Worm (Caenorhabditis elegans) whole organism, early embryonic: ENCODE measurements around the gene ina-1.

ENCODE experiments used
- B0310.2 ChIP-seq: sonication (generic microtip); optimal IDR thresholded peaks from 2 replicates; lab custom pipeline; 2016; ENCODE audit warnings: mild to moderate bottlenecking, missing genetic modification characterization, missing compliant biosample characterization
- aly-1 ChIP-seq: sonication (generic microtip); optimal IDR thresholded peaks from 2 replicates; lab custom pipeline; 2016; ENCODE audit warnings: missing genetic modification characterization, missing compliant biosample characterization
- ama-1 ChIP-seq: fragments of 150-350 bp; optimal IDR thresholded peaks from 2 replicates; lab custom pipeline; 2014
- ceh-36 ChIP-seq: sonication (generic microtip); optimal IDR thresholded peaks from 2 replicates; lab custom pipeline; 2016; ENCODE audit warnings: missing genetic modification characterization, inconsistent platforms, missing compliant biosample characterization
- ets-7 ChIP-seq: sonication (generic microtip); optimal IDR thresholded peaks from 2 replicates; lab custom pipeline; 2016; ENCODE audit warnings: missing genotype, missing genetic modification characterization, missing compliant biosample characterization
- tra-4 ChIP-seq: sonication (generic microtip); optimal IDR thresholded peaks from 2 replicates; lab custom pipeline; 2017; ENCODE audit warnings: missing genetic modification characterization, missing compliant biosample characterization

- no peak for TF ChIP-seq B0310.2 (tag; lab: Kevin White, UChicago)
- TF ChIP-seq ama-1 (lab: Kevin White, UChicago): no peak
- TF ChIP-seq aly-1 (tag; lab: Kevin White, UChicago): no peak
- TF ChIP-seq tra-4: no peak
- no peak for TF ChIP-seq ets-7
- no peak for TF ChIP-seq ceh-36 (tag; lab: Kevin White, UChicago)
Measured at ce11 chrIII:9215367-9215766, 42.8 kb upstream of the ina-1 start, which contains the start of gene npr-29.
